Fruit fly (Drosophila melanogaster) whole organism, prepupa: ENCODE measurements around the gene CG3857.

Source experiments
- Blimp-1 ChIP-seq: fragments of 200-800 bp; sonication (Bioruptor generic); optimal IDR thresholded peaks from 3 replicates; lab custom pipeline; 2017; ENCODE audit warnings: missing biosample characterization, missing genetic modification characterization, mild to moderate bottlenecking, moderate library complexity, missing genetic modification reagents
- CG6276 ChIP-seq: fragments of 200-800 bp; sonication (Bioruptor generic); optimal IDR thresholded peaks from 2 replicates; lab custom pipeline; 2017; ENCODE audit warnings: missing biosample characterization, mild to moderate bottlenecking, missing genetic modification characterization
- CG6854 ChIP-seq: fragments of 200-800 bp; sonication (Bioruptor generic); optimal IDR thresholded peaks from 2 replicates; lab custom pipeline; 2017; ENCODE audit warnings: missing biosample characterization, mild to moderate bottlenecking, missing genetic modification characterization
- Gug ChIP-seq: fragments of 200-800 bp; sonication (Bioruptor generic); IDR thresholded peaks from 2 replicates; pipeline ENCODE4 v1.3.6; 2022; ENCODE audit warnings: missing biosample characterization, missing genetic modification characterization
- achi ChIP-seq: fragments of 200-800 bp; sonication (Bioruptor generic); optimal IDR thresholded peaks from 3 replicates; lab custom pipeline; 2016; ENCODE audit warnings: missing biosample characterization, missing genetic modification characterization

DNA sequence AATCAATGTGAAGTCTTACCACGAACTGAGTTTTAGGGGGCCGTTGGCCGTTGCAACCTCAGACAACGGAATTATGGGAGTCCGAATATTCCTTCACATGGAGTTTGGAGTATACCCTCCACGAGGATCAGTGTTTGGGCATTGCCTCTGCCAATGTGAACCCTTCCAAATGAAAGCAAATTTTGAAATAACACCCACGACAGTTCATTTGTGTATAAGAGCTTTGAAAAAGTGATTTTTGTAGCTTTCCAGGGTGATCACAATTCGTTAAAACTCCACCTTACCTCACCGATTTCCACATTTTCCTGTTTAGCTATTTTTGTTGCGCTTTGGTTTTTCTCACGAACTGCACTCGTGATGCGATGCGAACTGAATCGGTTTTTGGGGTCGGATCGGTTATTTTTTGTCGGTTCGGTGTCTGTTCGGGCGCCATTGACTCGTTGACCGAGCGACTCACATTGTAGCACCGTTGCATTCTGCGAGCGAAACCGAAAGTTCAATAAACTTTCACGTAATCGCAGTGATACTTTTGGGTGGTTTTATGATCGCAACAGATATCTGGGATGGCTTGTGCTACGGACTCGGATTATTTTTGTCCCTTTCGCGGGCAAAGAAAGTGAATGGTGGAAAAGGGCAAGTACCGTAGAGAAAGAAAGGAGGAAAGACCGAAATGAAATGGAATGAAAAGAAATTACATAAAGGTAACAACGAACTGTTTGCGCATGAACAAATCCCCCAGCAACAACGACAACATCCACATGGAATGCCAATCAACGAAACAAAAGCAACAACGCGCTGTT is 30.1 kb upstream of the CG3857 start:
- TF ChIP-seq CG6276 (GFP tag; lab: Kevin White, UChicago) (peak; percentile 65), CG6854 (no peak), achi (no peak), Blimp-1 (GFP tag; lab: Kevin White, UChicago) (no peak), Gug (no peak; the same call in 1 of the 2 replicates)
